Fruit fly (Drosophila melanogaster) whole organism, embryonic: ENCODE results near the gene kkv.
A peak's percentile ranks its signal among the peaks of the same experiment; 100 is the strongest.

ENCODE experiments used
- ATbp ChIP-seq: fragments of 200-800 bp; sonication (Bioruptor generic); optimal IDR thresholded peaks from 2 replicates; lab custom pipeline; 2017; ENCODE audit warnings: missing biosample characterization, mild to moderate bottlenecking, missing genetic modification characterization, missing genetic modification reagents
- Blimp-1 ChIP-seq: fragments of 200-800 bp; sonication (Bioruptor generic); optimal IDR thresholded peaks from 3 replicates; lab custom pipeline; 2018; ENCODE audit warnings: missing biosample characterization, missing genetic modification characterization, mild to moderate bottlenecking, moderate library complexity, missing genetic modification reagents
- CG12659 ChIP-seq: fragments of 200-800 bp; sonication (Bioruptor generic); optimal IDR thresholded peaks from 3 replicates; lab custom pipeline; 2017; ENCODE audit warnings: mild to moderate bottlenecking, missing biosample characterization, missing genetic modification reagents, missing genetic modification characterization
- CG2199 ChIP-seq: fragments of 200-800 bp; sonication (Bioruptor generic); IDR thresholded peaks from 3 replicates; pipeline ENCODE4 v1.3.6; 2022; ENCODE audit warnings: missing biosample characterization, missing genetic modification characterization
- CG7928 ChIP-seq: fragments of 200-800 bp; sonication (Bioruptor generic); optimal IDR thresholded peaks from 2 replicates; lab custom pipeline; 2017; ENCODE audit warnings: missing biosample characterization, mild to moderate bottlenecking, missing genetic modification characterization
- CG8290 ChIP-seq, 3 experiments: fragments of 200-800 bp; sonication (Bioruptor generic); optimal IDR thresholded peaks; 2 replicates each; lab custom pipeline; 2016 to 2019; ENCODE audit warnings: missing biosample characterization in 3 of 3, missing genetic modification characterization in 3 of 3, mild to moderate bottlenecking in 2 of 3, moderate library complexity in 1 of 3
- CTCF ChIP-seq: fragments of 200-800 bp; sonication (Bioruptor generic); optimal IDR thresholded peaks from 2 replicates; lab custom pipeline; 2017; ENCODE audit warnings: missing biosample characterization, mild to moderate bottlenecking, missing genetic modification characterization, moderate library complexity
- Dll ChIP-seq: fragments of 200-800 bp; sonication (Bioruptor generic); IDR thresholded peaks from 4 replicates; pipeline ENCODE4 v1.3.6; 2022; ENCODE audit warnings: missing biosample characterization, missing genetic modification characterization; ENCODE audit not compliant: partially characterized antibody
- Fer3 ChIP-seq: fragments of 200-800 bp; sonication (Bioruptor generic); optimal IDR thresholded peaks from 2 replicates; lab custom pipeline; 2018; ENCODE audit warnings: missing biosample characterization, mild to moderate bottlenecking, missing genetic modification characterization, moderate library complexity
- HHEX ChIP-seq: fragments of 200-800 bp; sonication (Bioruptor generic); optimal IDR thresholded peaks from 3 replicates; lab custom pipeline; 2017; ENCODE audit warnings: missing biosample characterization, mild to moderate bottlenecking, missing genetic modification characterization, missing genetic modification reagents
- Mes4 ChIP-seq: fragments of 200-800 bp; sonication (Bioruptor generic); optimal IDR thresholded peaks from 2 replicates; lab custom pipeline; 2016; ENCODE audit warnings: missing biosample characterization, missing genetic modification characterization
- az2 ChIP-seq: fragments of 200-800 bp; sonication (Bioruptor generic); optimal IDR thresholded peaks from 3 replicates; lab custom pipeline; 2016; ENCODE audit warnings: missing biosample characterization, missing genetic modification characterization
- sqz ChIP-seq: fragments of 200-800 bp; sonication (Bioruptor generic); optimal IDR thresholded peaks from 3 replicates; lab custom pipeline; 2018; ENCODE audit warnings: missing biosample characterization, mild to moderate bottlenecking, missing genetic modification characterization

dm6 chr3R:5354373-5355134 is 38.1 kb downstream of the kkv start, which contains the start of the genes CG11999 and CG1161:
- no peak for TF ChIP-seq Mes4 (GFP tag; lab: Kevin White, UChicago)
- no peak for TF ChIP-seq CG2199 (GFP tag; lab: Robert Waterston, UW)
- TF ChIP-seq CG8290 (GFP tag; optimal IDR thresholded peaks at IDR 0.05; lab: Kevin White, UChicago), result peak; percentile 1
- no peak for TF ChIP-seq CG8290 (tag; optimal IDR thresholded peaks at IDR 0.05; lab: Kevin White, UChicago)
- TF ChIP-seq Fer3 (tag; lab: Kevin White, UChicago), result no peak
- TF ChIP-seq sqz (GFP tag; lab: Kevin White, UChicago), result no peak
- peak; percentile 52 for TF ChIP-seq CG12659 (GFP tag; lab: Kevin White, UChicago)
- no peak for TF ChIP-seq HHEX (GFP tag; lab: Kevin White, UChicago)
- no peak for TF ChIP-seq CG7928 (GFP tag; lab: Kevin White, UChicago)
- TF ChIP-seq CTCF (GFP tag; lab: Kevin White, UChicago), result no peak
- no peak for TF ChIP-seq az2 (GFP tag; lab: Kevin White, UChicago)
- no peak for TF ChIP-seq ATbp (GFP tag; lab: Kevin White, UChicago)
- no peak for TF ChIP-seq Dll (GFP tag; lab: Robert Waterston, UW)
- no peak for TF ChIP-seq Blimp-1
